Fruit fly (Drosophila melanogaster): ENCODE results near the gene eIF5B.

eIF5B gene

DNA sequence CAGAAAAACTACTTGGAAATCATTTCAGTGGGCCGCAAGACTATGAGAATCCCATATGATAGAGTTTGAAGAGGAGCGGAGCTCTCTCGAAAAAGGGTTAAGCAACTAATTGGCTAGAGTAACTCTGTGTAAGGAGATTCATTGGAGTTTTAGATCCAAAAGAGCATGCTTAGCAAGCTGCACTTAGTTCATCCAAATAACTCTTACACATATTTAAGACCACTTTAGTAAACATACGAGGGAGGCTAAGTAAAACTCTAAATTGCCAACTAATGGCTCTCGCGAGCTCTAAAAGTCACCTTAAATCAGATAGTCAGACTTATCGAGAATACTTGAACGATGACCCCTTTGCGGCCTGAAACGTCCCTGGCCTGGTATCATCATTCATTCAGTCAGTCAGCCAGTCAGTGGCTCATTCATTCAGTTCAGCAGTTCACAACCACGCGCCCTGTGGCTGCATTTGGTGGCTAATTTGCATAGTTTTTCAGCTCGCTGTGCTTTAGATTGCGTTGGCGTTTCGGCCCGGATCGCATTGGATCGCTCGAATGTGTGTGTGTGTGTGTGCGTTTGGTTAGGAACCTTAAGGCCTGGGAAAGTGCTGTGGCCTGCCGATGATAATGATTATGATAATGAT lies 5.7 kb downstream of the eIF5B start (continued):
- no peak for TF ChIP-seq CG5953 (GFP tag; IDR thresholded peaks at IDR 0.05)
- peak; percentile 60 for TF ChIP-seq kni (GFP tag; optimal IDR thresholded peaks at IDR 0.05)
- no peak for TF ChIP-seq CG1792 (GFP tag; optimal IDR thresholded peaks at IDR 0.05)
- TF ChIP-seq gcm2 (GFP tag; optimal IDR thresholded peaks at IDR 0.05), result no peak
- TF ChIP-seq Med (GFP tag), result peak; percentile 75
- TF ChIP-seq NK7.1 (GFP tag; optimal IDR thresholded peaks at IDR 0.05), result no peak
- TF ChIP-seq ranshi (GFP tag; IDR thresholded peaks at IDR 0.05), result 0 out of 2 replicates have a peak, but pooled peaks have one; percentile 17
- peak in 1 of 2 experiments; percentile 3 for TF ChIP-seq bsh (GFP tag; optimal IDR thresholded peaks at IDR 0.05)
- TF ChIP-seq Hand (GFP tag; optimal IDR thresholded peaks at IDR 0.05), result no peak
- no peak for TF ChIP-seq Stat92E (GFP tag; optimal IDR thresholded peaks at IDR 0.05)
- TF ChIP-seq CG13894 (tag; optimal IDR thresholded peaks at IDR 0.05), result no peak
- no peak for TF ChIP-seq Fer2 (tag; optimal IDR thresholded peaks at IDR 0.05)
- TF ChIP-seq grau (tag; optimal IDR thresholded peaks at IDR 0.05), result peak; percentile 1
- TF ChIP-seq CG8944 (GFP tag; optimal IDR thresholded peaks at IDR 0.05), result no peak
- TF ChIP-seq Asciz (GFP tag; optimal IDR thresholded peaks at IDR 0.05), result peak; percentile 2
- TF ChIP-seq CG7357 (GFP tag; IDR thresholded peaks at IDR 0.05), result peak; percentile 42; the same call in 1 of the 3 replicates
- TF ChIP-seq CG8290 (GFP tag; optimal IDR thresholded peaks at IDR 0.05), result no peak
- no peak for TF ChIP-seq CG8290 (tag; optimal IDR thresholded peaks at IDR 0.05)
- TF ChIP-seq chinmo (GFP tag; IDR thresholded peaks at IDR 0.05; ENCODE audit: partially characterized antibody), result peak; percentile 67; the same call in 1 of the 4 replicates
- peak; percentile 46 for TF ChIP-seq CG7839 (tag; optimal IDR thresholded peaks at IDR 0.05)
- TF ChIP-seq CG8359 (GFP tag; optimal IDR thresholded peaks at IDR 0.05; ENCODE audit: borderline replicate concordance), result no peak
- peak; percentile 46 for TF ChIP-seq CG17359 (tag; optimal IDR thresholded peaks at IDR 0.05)
- no peak for TF ChIP-seq crol (GFP tag; IDR thresholded peaks at IDR 0.05)
- no peak for TF ChIP-seq sd (tag; optimal IDR thresholded peaks at IDR 0.05)
- peak; percentile 31; the same call in 1 of the 2 replicates for TF ChIP-seq CG32532 (GFP tag; IDR thresholded peaks at IDR 0.05)
- TF ChIP-seq CG2712 (tag; optimal IDR thresholded peaks at IDR 0.05), result peak; percentile 22
- TF ChIP-seq HmgD (GFP tag; optimal IDR thresholded peaks at IDR 0.05), result no peak
- no peak for TF ChIP-seq CG18619 (GFP tag; optimal IDR thresholded peaks at IDR 0.05)
- TF ChIP-seq salm (tag; optimal IDR thresholded peaks at IDR 0.05), result no peak
- no peak for TF ChIP-seq z (GFP tag; IDR thresholded peaks at IDR 0.05)
- TF ChIP-seq Optix (GFP tag; IDR thresholded peaks at IDR 0.05), result peak; percentile 59; the same call in 1 of the 3 replicates
- no peak for TF ChIP-seq CG6654 (GFP tag; optimal IDR thresholded peaks at IDR 0.05)
- 0 out of 2 replicates have a peak, but pooled peaks have one; percentile 5 for TF ChIP-seq Drgx (GFP tag; IDR thresholded peaks at IDR 0.05)
- peak; percentile 1 for TF ChIP-seq CG12104 (GFP tag; optimal IDR thresholded peaks at IDR 0.05)
- TF ChIP-seq bcd (GFP tag; optimal IDR thresholded peaks at IDR 0.05), result no peak
- no peak for TF ChIP-seq Bgb (GFP tag; IDR thresholded peaks at IDR 0.05; ENCODE audit: partially characterized antibody)
- TF ChIP-seq Mrtf (GFP tag; IDR thresholded peaks at IDR 0.05), result peak; percentile 39; the same call in 1 of the 3 replicates
- TF ChIP-seq HLH3B (GFP tag; IDR thresholded peaks at IDR 0.05), result peak; percentile 31; the same call in 1 of the 2 replicates
- 0 out of 3 replicates have a peak, but pooled peaks have one; percentile 30 for TF ChIP-seq hb (GFP tag; IDR thresholded peaks at IDR 0.05; ENCODE audit: partially characterized antibody)
- 0 out of 2 replicates have a peak, but pooled peaks have one; percentile 17 for TF ChIP-seq gt (GFP tag; IDR thresholded peaks at IDR 0.05)
- TF ChIP-seq CG10431 (GFP tag; optimal IDR thresholded peaks at IDR 0.05), result no peak
- no peak for TF ChIP-seq jing (GFP tag; optimal IDR thresholded peaks at IDR 0.05)
- TF ChIP-seq crc (GFP tag; optimal IDR thresholded peaks at IDR 0.05), result no peak
- no peak for TF ChIP-seq Kr (GFP tag; optimal IDR thresholded peaks at IDR 0.05)
- no peak for TF ChIP-seq zf30C (GFP tag; optimal IDR thresholded peaks at IDR 0.05)
- TF ChIP-seq CHES-1-like (GFP tag; optimal IDR thresholded peaks at IDR 0.05), result no peak
- peak; percentile 34 for TF ChIP-seq CG30403 (GFP tag; optimal IDR thresholded peaks at IDR 0.05)
- TF ChIP-seq C15 (GFP tag; IDR thresholded peaks at IDR 0.05), result no peak
- no peak for TF ChIP-seq CkIIα-i1 (GFP tag; IDR thresholded peaks at IDR 0.05)
